Fruit fly (Drosophila melanogaster) whole organism, wandering third instar larva: ENCODE measurements around the gene CG45045.

ENCODE experiments used
- Abd-B ChIP-seq: fragments of >200 bp; optimal IDR thresholded peaks from 2 replicates; lab custom pipeline; 2017; ENCODE audit warnings: missing biosample characterization, missing genetic modification characterization
- CG32264 ChIP-seq: fragments of 200-800 bp; sonication (Bioruptor generic); optimal IDR thresholded peaks from 2 replicates; lab custom pipeline; 2016; ENCODE audit warnings: missing biosample characterization, missing genetic modification characterization
- CG9705 ChIP-seq: fragments of 200-800 bp; sonication (Bioruptor generic); optimal IDR thresholded peaks from 2 replicates; lab custom pipeline; 2018; ENCODE audit warnings: missing biosample characterization, mild to moderate bottlenecking, missing genetic modification characterization
- CrebA ChIP-seq: fragments of 200-800 bp; sonication (Bioruptor generic); optimal IDR thresholded peaks from 2 replicates; lab custom pipeline; 2016; ENCODE audit warnings: missing biosample characterization, mild to moderate bottlenecking, missing genetic modification characterization, borderline replicate concordance
- Dif ChIP-seq: fragments of 200-275, 200-300 bp; sonication (Bioruptor generic); optimal IDR thresholded peaks from 2 replicates; lab custom pipeline; 2018; ENCODE audit warnings: missing biosample characterization, missing genetic modification characterization; ENCODE audit not compliant: partially characterized antibody
- GATAd ChIP-seq: sonication (Bioruptor generic); optimal IDR thresholded peaks from 2 replicates; lab custom pipeline; 2016; ENCODE audit warnings: missing biosample characterization, missing genetic modification characterization
- HLH106 ChIP-seq: fragments of 200-800 bp; optimal IDR thresholded peaks from 3 replicates; lab custom pipeline; 2019; ENCODE audit warnings: missing biosample characterization, mild to moderate bottlenecking, missing genetic modification characterization, moderate library complexity
- Hnf4 ChIP-seq: fragments of 200-800 bp; sonication (Bioruptor generic); optimal IDR thresholded peaks from 2 replicates; lab custom pipeline; 2016; ENCODE audit warnings: missing biosample characterization, mild to moderate bottlenecking, missing genetic modification characterization
- Hr83 ChIP-seq: fragments of 200-300 bp; sonication (Bioruptor generic); optimal IDR thresholded peaks from 2 replicates; lab custom pipeline; 2016; ENCODE audit warnings: missing biosample characterization, mild to moderate bottlenecking, missing genetic modification characterization, moderate library complexity; ENCODE audit not compliant: poor library complexity, severe bottlenecking
- Jra ChIP-seq: sonication (Bioruptor generic); optimal IDR thresholded peaks from 2 replicates; lab custom pipeline; 2016; ENCODE audit warnings: missing biosample characterization, missing genetic modification characterization
- Mio ChIP-seq: sonication (Bioruptor generic); optimal IDR thresholded peaks from 2 replicates; lab custom pipeline; 2016; ENCODE audit warnings: missing biosample characterization, missing genetic modification characterization
- Myc ChIP-seq: fragments of >200 bp; optimal IDR thresholded peaks from 2 replicates; lab custom pipeline; 2017
- N ChIP-seq: fragments of >200 bp; optimal IDR thresholded peaks from 2 replicates; lab custom pipeline; 2018; ENCODE audit warnings: missing biosample characterization, missing external identifiers, missing genetic modification characterization
- OdsH ChIP-seq: fragments of 200-800 bp; sonication (Bioruptor generic); optimal IDR thresholded peaks from 2 replicates; lab custom pipeline; 2016; ENCODE audit warnings: missing biosample characterization, mild to moderate bottlenecking, missing genetic modification characterization
- Rel ChIP-seq, 2 experiments: fragments of 200-800 bp; sonication (Bioruptor generic) in 1 of 2; optimal IDR thresholded peaks; 2 replicates in 1 of 2; 3 replicates in 1 of 2; lab custom pipeline; 2016 to 2019; ENCODE audit warnings: mild to moderate bottlenecking in 2 of 2, missing biosample characterization in 2 of 2, missing genetic modification characterization in 2 of 2, moderate library complexity in 1 of 2
- Sp1 ChIP-seq: fragments of 200-800 bp; sonication (Bioruptor generic); optimal IDR thresholded peaks from 3 replicates; lab custom pipeline; 2019; ENCODE audit warnings: missing biosample characterization, mild to moderate bottlenecking, missing genetic modification characterization, moderate library complexity
- Vsx2 ChIP-seq: fragments of 200-300, 225-300 bp; sonication (Bioruptor generic); optimal IDR thresholded peaks from 2 replicates; lab custom pipeline; 2018; ENCODE audit warnings: missing biosample characterization, missing genetic modification characterization; ENCODE audit not compliant: partially characterized antibody
- br ChIP-seq: fragments of 200-800 bp; sonication (Bioruptor generic); optimal IDR thresholded peaks from 2 replicates; lab custom pipeline; 2016; ENCODE audit warnings: missing biosample characterization, missing genetic modification characterization
- brk ChIP-seq: fragments of 200-800 bp; sonication (Bioruptor generic); optimal IDR thresholded peaks from 2 replicates; lab custom pipeline; 2016; ENCODE audit warnings: missing biosample characterization, mild to moderate bottlenecking, missing genetic modification characterization
- dl ChIP-seq, 2 experiments: fragments of 175-275, 200-275 bp in 1 of 2; fragments of 200-275 bp in 1 of 2; sonication (Bioruptor generic); optimal IDR thresholded peaks; lab custom pipeline; 2018; ENCODE audit warnings: mild to moderate bottlenecking in 2 of 2, missing biosample characterization in 2 of 2, missing genetic modification characterization in 2 of 2, moderate library complexity in 2 of 2; ENCODE audit not compliant: partially characterized antibody in 2 of 2, insufficient read depth in 1 of 2
- dmrt93B ChIP-seq: fragments of 200-800 bp; sonication (Bioruptor generic); optimal IDR thresholded peaks from 2 replicates; lab custom pipeline; 2018; ENCODE audit warnings: missing biosample characterization, mild to moderate bottlenecking, missing genetic modification characterization
- dsf ChIP-seq: sonication (Bioruptor generic); optimal IDR thresholded peaks from 2 replicates; lab custom pipeline; 2016; ENCODE audit warnings: missing biosample characterization, missing genetic modification characterization, borderline replicate concordance
- ey ChIP-seq: fragments of 200-800 bp; sonication (Bioruptor generic); optimal IDR thresholded peaks from 2 replicates; lab custom pipeline; 2016; ENCODE audit warnings: missing biosample characterization, missing genetic modification characterization
- foxo ChIP-seq, 2 experiments: fragments of 200-800 bp; sonication (Bioruptor generic); optimal IDR thresholded peaks; 2 replicates in 1 of 2; 3 replicates in 1 of 2; lab custom pipeline; 2016 to 2017; ENCODE audit warnings: missing biosample characterization in 2 of 2, missing genetic modification characterization in 2 of 2
- fru ChIP-seq: fragments of 200-800 bp; sonication (Bioruptor generic); optimal IDR thresholded peaks from 3 replicates; lab custom pipeline; 2016; ENCODE audit warnings: missing biosample characterization, mild to moderate bottlenecking, missing genetic modification characterization
- h ChIP-seq: fragments of 200-800 bp; sonication (Bioruptor generic); optimal IDR thresholded peaks from 3 replicates; lab custom pipeline; 2016; ENCODE audit warnings: missing biosample characterization, mild to moderate bottlenecking, missing genetic modification characterization
- jim ChIP-seq: fragments of 175-275, 200-325 bp; sonication (Bioruptor generic); optimal IDR thresholded peaks from 2 replicates; lab custom pipeline; 2016; ENCODE audit warnings: missing biosample characterization, mild to moderate bottlenecking, missing genetic modification characterization
- lola ChIP-seq: fragments of >200 bp; optimal IDR thresholded peaks from 2 replicates; lab custom pipeline; 2017; ENCODE audit warnings: missing biosample characterization, missing genetic modification characterization
- pan ChIP-seq: fragments of >200 bp; optimal IDR thresholded peaks from 2 replicates; lab custom pipeline; 2017
- psq ChIP-seq: fragments of 200-800 bp; sonication (Bioruptor generic); optimal IDR thresholded peaks from 3 replicates; lab custom pipeline; 2017; ENCODE audit warnings: missing biosample characterization, mild to moderate bottlenecking, missing genetic modification characterization, moderate library complexity
- rgr ChIP-seq: fragments of 200-800 bp; sonication (Bioruptor generic); optimal IDR thresholded peaks from 3 replicates; lab custom pipeline; 2016; ENCODE audit warnings: missing biosample characterization, mild to moderate bottlenecking, missing genetic modification characterization
- sage ChIP-seq: fragments of 200-800 bp; sonication (Bioruptor generic); optimal IDR thresholded peaks from 2 replicates; lab custom pipeline; 2016; ENCODE audit warnings: missing biosample characterization, mild to moderate bottlenecking, missing genetic modification characterization
- sv ChIP-seq: fragments of 200-800 bp; sonication (Bioruptor generic); optimal IDR thresholded peaks from 3 replicates; lab custom pipeline; 2016; ENCODE audit warnings: missing biosample characterization, missing genetic modification characterization
- tai ChIP-seq: sonication (Bioruptor generic); optimal IDR thresholded peaks from 2 replicates; lab custom pipeline; 2016; ENCODE audit warnings: missing biosample characterization, missing genetic modification characterization
- usp ChIP-seq: fragments of >200 bp; optimal IDR thresholded peaks from 2 replicates; lab custom pipeline; 2017; ENCODE audit warnings: missing biosample characterization, missing genetic modification characterization
- woc ChIP-seq: sonication (Bioruptor generic); optimal IDR thresholded peaks from 2 replicates; lab custom pipeline; 2016; ENCODE audit warnings: missing biosample characterization, mild to moderate bottlenecking, missing genetic modification characterization

Gene CG45045

DNA sequence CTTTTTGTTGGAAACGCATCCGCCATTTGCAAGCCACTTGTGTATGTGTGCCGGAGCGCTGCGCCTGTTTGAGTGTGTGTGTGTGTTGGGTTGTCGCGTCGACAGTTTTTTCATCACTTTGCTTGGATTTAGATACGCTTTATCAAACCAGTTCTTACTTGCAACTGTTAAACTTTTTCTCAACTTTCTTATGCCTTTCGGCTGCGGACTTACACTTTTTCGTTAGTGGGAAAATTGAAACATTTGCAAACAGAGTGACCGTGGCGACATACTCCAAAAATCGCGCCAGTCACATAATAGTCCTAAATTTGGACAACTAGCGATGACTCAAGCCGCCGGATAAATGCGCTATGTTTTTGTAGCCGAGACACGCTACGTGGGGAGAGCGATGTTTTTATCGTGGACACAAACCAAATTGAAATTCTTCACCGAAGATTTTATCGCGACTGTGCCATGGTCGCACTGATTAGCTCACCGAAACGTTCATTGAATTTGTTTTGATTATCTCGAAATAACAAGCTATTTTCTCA is 14.9 kb downstream of the CG45045 start, which contains the start of the genes alt and CG7655 (continued):
- TF ChIP-seq usp: no peak
- no peak for TF ChIP-seq lola
- peak in 1 of 2 experiments; percentile 2 for TF ChIP-seq foxo (GFP tag; optimal IDR thresholded peaks at IDR 0.05; lab: Kevin White, UChicago)
- TF ChIP-seq Dif (GFP tag; lab: Kevin White, UChicago): no peak
- peak; percentile 16 for TF ChIP-seq rgr (GFP tag; lab: Kevin White, UChicago)
- no peak for TF ChIP-seq tai (GFP tag; lab: Kevin White, UChicago)
- peak; percentile 2 for TF ChIP-seq h

DNA sequence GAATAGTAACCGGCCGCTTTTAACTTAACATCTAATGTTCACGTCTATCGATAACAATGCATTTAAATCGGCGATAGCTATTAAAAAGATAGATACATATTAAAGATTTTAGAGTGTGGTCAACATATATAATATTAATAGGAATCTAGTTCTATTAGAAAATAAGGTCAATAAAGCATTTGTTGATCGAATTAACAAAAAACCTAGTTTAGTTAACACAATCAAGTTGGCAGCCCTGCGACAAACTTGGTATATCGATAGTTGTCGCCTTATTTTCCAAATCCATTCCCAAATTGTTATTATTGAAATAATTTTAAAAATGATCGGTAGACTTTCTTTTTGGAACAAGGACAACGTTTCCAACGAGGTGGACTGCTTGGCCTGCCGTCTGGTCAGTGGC is 17.5 kb downstream of the CG45045 start, which contains the start of the genes CG31251 and CG31360:
CG31251 (minus strand) TSS at position 62 of the 400 bp plus-strand sequence.
CG31360 (plus strand) TSS at position 244 of the 400 bp plus-strand sequence.
- TF ChIP-seq Jra (GFP tag; lab: Kevin White, UChicago) (peak; percentile 56), sage (GFP tag; lab: Kevin White, UChicago) (peak; percentile 49), HLH106 (tag; lab: Kevin White, UChicago) (peak; percentile 20), psq (no peak), Myc (peak; percentile 11), ey (GFP tag; lab: Kevin White, UChicago) (no peak)

DNA sequence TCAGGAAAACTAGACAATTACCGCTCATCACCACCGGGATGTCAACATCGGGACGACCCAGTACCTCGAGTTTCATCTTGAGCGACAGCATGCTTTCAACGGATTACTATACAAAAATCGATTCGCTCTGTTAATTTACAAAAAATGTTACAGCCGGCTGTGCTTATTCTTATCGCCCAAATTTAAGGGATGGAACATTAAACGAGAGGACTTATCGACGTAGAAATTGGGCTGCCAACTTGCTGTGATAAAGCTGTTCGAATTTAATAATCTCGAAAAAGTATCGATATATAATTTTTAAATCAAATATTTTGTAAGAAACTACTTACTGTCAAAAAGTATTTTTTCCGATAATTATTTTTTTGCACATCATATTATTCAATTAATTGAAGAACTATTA is 19.5 kb downstream of the CG45045 start, which contains the start of gene CG31249:
CG31249 (minus strand) TSS at position 197 of the 400 bp plus-strand sequence.
- TF ChIP-seq Vsx2: no peak
- TF ChIP-seq GATAd (GFP tag; lab: Kevin White, UChicago): no peak
- peak; percentile 15 for TF ChIP-seq ey (GFP tag; lab: Kevin White, UChicago)
- no peak for TF ChIP-seq Rel (GFP tag; optimal IDR thresholded peaks at IDR 0.05; lab: Kevin White, UChicago)
- TF ChIP-seq Rel (tag; optimal IDR thresholded peaks at IDR 0.05; lab: Kevin White, UChicago): peak; percentile 71
- no peak for TF ChIP-seq lola
- TF ChIP-seq h: no peak
- TF ChIP-seq HLH106 (tag; lab: Kevin White, UChicago): peak; percentile 43
- no peak for TF ChIP-seq Hnf4 (GFP tag; lab: Kevin White, UChicago)
- no peak for TF ChIP-seq Dif (GFP tag; lab: Kevin White, UChicago)
- TF ChIP-seq psq: no peak

DNA sequence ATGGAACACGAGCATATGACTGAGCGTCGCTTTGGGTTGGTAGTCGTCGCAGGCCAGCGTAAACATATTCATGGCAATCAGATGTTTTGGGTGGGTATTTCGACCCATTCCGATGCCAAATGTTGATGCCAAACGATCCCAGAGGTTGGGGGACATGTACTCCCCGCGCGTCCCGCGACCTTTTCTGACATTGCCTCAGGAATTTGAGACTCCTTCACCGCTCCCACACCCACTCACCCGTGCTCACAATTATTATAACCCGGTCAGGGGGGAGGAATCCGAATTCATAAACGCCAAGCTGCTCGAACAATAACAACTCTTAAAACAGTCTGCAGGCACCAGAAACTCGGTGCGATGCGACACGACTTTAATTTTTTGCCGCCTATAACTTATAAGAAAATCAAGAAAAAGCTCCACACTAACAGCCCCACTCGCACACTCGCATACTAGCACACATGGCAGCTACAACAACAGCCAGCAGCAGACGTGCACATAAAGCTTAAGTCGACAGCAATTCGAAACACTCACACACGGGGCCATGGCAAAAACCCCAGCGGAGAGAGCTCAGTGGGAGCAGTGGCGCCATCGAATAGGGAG is 32.6 kb downstream of the CG45045 start:
- no peak for TF ChIP-seq psq
- peak; percentile 57 for TF ChIP-seq Dif (GFP tag; lab: Kevin White, UChicago)
- no peak for TF ChIP-seq dsf (GFP tag; lab: Kevin White, UChicago)
- TF ChIP-seq Rel (GFP tag; optimal IDR thresholded peaks at IDR 0.05; lab: Kevin White, UChicago): peak; percentile 89
- no peak for TF ChIP-seq Rel (tag; optimal IDR thresholded peaks at IDR 0.05; lab: Kevin White, UChicago)
- TF ChIP-seq Hr83 (GFP tag; lab: Kevin White, UChicago): peak; percentile 76
- TF ChIP-seq fru (GFP tag; lab: Kevin White, UChicago): no peak
- no peak for TF ChIP-seq GATAd (GFP tag; lab: Kevin White, UChicago)
- TF ChIP-seq, all 38 proteins: peak for 3

DNA sequence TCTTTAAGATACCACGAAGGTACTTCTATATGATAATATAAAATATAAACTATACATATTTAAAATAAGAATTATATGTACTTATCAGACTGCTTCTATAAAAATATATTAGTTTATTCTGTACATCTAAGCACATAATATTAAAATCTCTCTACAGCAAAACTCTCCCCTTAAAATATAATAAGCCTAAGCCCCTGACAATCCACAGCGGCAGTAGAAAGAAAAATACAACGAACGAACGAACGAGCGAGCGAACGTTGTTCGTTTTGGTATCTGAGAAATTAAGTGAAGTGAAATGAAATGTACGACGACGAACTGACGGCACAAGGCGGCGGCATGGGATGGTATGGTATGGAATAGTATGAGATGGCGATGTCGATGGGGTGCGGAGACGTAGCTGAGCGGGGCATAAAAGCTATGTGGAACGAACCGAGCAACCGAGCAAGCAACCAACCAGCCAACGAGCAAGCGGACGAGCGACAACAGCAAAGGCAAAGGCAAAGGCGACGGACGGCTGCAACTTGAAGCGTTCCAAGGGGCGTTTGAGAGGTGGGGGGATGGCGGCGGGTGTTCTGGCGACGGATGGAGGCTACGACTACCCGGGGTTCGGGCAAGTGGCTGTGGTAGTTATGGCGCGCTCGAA is 33.2 kb downstream of the CG45045 start:
- TF ChIP-seq jim (no peak), pan (lab: Kevin White, UChicago) (no peak), N (GFP tag; lab: Kevin White, UChicago) (no peak), brk (peak; percentile 97), h (peak; percentile 91), CG32264 (GFP tag; lab: Kevin White, UChicago) (peak; percentile 67), dsf (GFP tag; lab: Kevin White, UChicago) (no peak), dl (GFP tag; optimal IDR thresholded peaks at IDR 0.05; lab: Kevin White, UChicago; ENCODE audit: insufficient read depth in 1 of 2, partially characterized antibody in 2 of 2) (peak; percentile 14 to 67), dmrt93B (GFP tag; lab: Kevin White, UChicago) (peak; percentile 97), psq (peak; percentile 98), OdsH (peak; percentile 99), Mio (no peak), lola (no peak), foxo (GFP tag; optimal IDR thresholded peaks at IDR 0.05; lab: Kevin White, UChicago) (peak in 1 of 2 experiments; percentile 99), Dif (GFP tag; lab: Kevin White, UChicago) (peak; percentile 47), Abd-B (GFP tag; lab: Kevin White, UChicago) (no peak), Jra (GFP tag; lab: Kevin White, UChicago) (peak; percentile 75), Myc (no peak), CrebA (GFP tag; lab: Kevin White, UChicago) (no peak), Sp1 (peak; percentile 99), Hnf4 (GFP tag; lab: Kevin White, UChicago) (no peak), CG9705 (GFP tag; lab: Kevin White, UChicago) (peak; percentile 97), sv (peak; percentile 89), woc (peak; percentile 82), Vsx2 (no peak), br (GFP tag; lab: Kevin White, UChicago) (peak; percentile 88)
